ENCODE assay signal across 1 fruit fly cellular context in genomic region chr3R:7309579-7310037, dm6.
TF ChIP-seq lines count a peak whose summit lies in the region.

rn (minus strand) TSS chr3R:7309629.

TF ChIP-seq in whole organism, embryonic, 481 proteins besides CTCF, POLR2A, EP300 and RAD21 (continued from another document):
- TF ChIP-seq sqz (GFP tag; optimal IDR thresholded peaks at IDR 0.05; lab: Kevin White, UChicago) (peak; percentile 20), Deaf1 (tag; optimal IDR thresholded peaks at IDR 0.05; lab: Kevin White, UChicago) (peak; percentile 32)
